Worm (Caenorhabditis elegans): ENCODE data around the gene C05B5.1.

DNA sequence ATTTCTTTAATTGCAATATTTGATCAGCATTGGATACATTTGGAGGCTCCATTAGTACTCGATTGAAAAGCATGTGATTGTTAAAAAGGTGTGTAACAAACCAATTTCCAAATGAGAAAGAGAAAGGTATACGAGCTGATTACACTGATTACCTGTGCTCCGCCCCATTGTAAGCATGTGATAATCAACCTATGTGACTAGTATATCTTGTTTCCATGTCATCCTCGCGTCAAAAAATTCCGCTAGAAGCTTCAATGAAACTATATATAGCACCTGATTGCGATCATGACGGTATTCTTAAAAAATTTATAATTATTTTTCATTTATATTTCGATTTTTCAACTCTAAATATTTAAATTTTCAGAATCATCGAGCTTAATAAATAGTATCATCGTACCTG is 42.3 kb upstream of the C05B5.1 start, which contains the start of gene M04D8.4:
- no peak for TF ChIP-seq flt-1 (GFP tag; IDR thresholded peaks at IDR 0.05)
- TF ChIP-seq tbx-37 (GFP tag; conservative IDR thresholded peaks at IDR 0.05), result no peak
- TF ChIP-seq tra-4 (tag; optimal IDR thresholded peaks at IDR 0.05), result no peak
- TF ChIP-seq sea-1 (GFP tag; conservative IDR thresholded peaks at IDR 0.05), result no peak
- TF ChIP-seq ceh-13 (GFP tag; optimal IDR thresholded peaks at IDR 0.05), result no peak
- no peak for TF ChIP-seq tbx-11 (GFP tag; IDR thresholded peaks at IDR 0.05)
- no peak for TF ChIP-seq F13C5.2 (tag; optimal IDR thresholded peaks at IDR 0.05)
